Fruit fly (Drosophila melanogaster) whole organism: ENCODE data around the gene CG31140.

ENCODE experiments used
- CG8478 ChIP-seq: fragments of >200 bp; optimal IDR thresholded peaks from 2 replicates; lab custom pipeline; 2018; ENCODE audit warnings: inconsistent platforms
- Dll ChIP-seq: fragments of >200 bp; optimal IDR thresholded peaks from 2 replicates; lab custom pipeline; 2017
- EcR ChIP-seq, 2 experiments: fragments of >200 bp; optimal IDR thresholded peaks; 2 replicates each; lab custom pipeline; 2017; ENCODE audit warnings: missing biosample characterization in 2 of 2, missing genetic modification characterization in 2 of 2, missing genetic modification reagents in 2 of 2
- usp ChIP-seq: fragments of >200 bp; optimal IDR thresholded peaks from 2 replicates; lab custom pipeline; 2017; ENCODE audit warnings: missing biosample characterization, missing genetic modification characterization, mixed read lengths

dm6 chr3R:23924200-23924599, 38.8 kb upstream of the CG31140 start, which contains the start of gene Ndc1:
- no peak for TF ChIP-seq usp (GFP tag; lab: Kevin White, UChicago)
- no peak for TF ChIP-seq Dll (lab: Kevin White, UChicago)
- no peak for TF ChIP-seq EcR (GFP tag; optimal IDR thresholded peaks at IDR 0.05; lab: Kevin White, UChicago)
- TF ChIP-seq CG8478, result no peak
